Worm (Caenorhabditis elegans) whole organism, young adult: ENCODE data around the gene Y44A6D.1.

Experiments
- attf-5 ChIP-seq: fragments of 200-800 bp; sonication (Bioruptor generic); optimal IDR thresholded peaks from 2 replicates; lab custom pipeline; 2018; ENCODE audit warnings: mild to moderate bottlenecking, missing genetic modification characterization, missing compliant biosample characterization
- ceh-58 ChIP-seq: fragments of 200-800 bp; sonication (Bioruptor generic); IDR thresholded peaks from 2 replicates; pipeline ENCODE4 v1.3.6; 2022; ENCODE audit warnings: missing genetic modification characterization, missing compliant biosample characterization
- dpl-1 ChIP-seq: fragments of 150-350 bp; optimal IDR thresholded peaks from 2 replicates; lab custom pipeline; 2014; ENCODE audit warnings: missing biosample characterization, missing genetic modification reagents, missing genetic modification characterization
- rec-8 ChIP-seq, 2 experiments: sonication (generic microtip); optimal IDR thresholded peaks; 2 replicates each; lab custom pipeline; 2016; ENCODE audit warnings: mild to moderate bottlenecking in 2 of 2, missing genetic modification characterization in 2 of 2, missing genetic modification reagents in 2 of 2, missing genotype in 2 of 2, missing biosample characterization in 1 of 2, missing compliant biosample characterization in 1 of 2, moderate library complexity in 1 of 2
- tlf-1 ChIP-seq: fragments of 200-800 bp; sonication (Bioruptor generic); optimal IDR thresholded peaks from 2 replicates; lab custom pipeline; 2018; ENCODE audit warnings: mild to moderate bottlenecking, missing genetic modification characterization, missing compliant biosample characterization

- TF ChIP-seq attf-5 (GFP tag; lab: Kevin White, UChicago) (no peak), rec-8 (tag; optimal IDR thresholded peaks at IDR 0.05; lab: Kevin White, UChicago) (no peak), ceh-58 (GFP tag; lab: Robert Waterston, UW) (0 out of 2 replicates have a peak, but pooled peaks have one; percentile 27), dpl-1 (GFP tag; lab: Kevin White, UChicago) (no peak), tlf-1 (GFP tag; lab: Kevin White, UChicago) (no peak)
Measured at ce11 chrV:20783642-20784041, 6.2 kb downstream of the Y44A6D.1 start.
